Worm (Caenorhabditis elegans) whole organism, L2 larva: Measurements from ENCODE around the gene sid-5.

Experiments used
- nhr-77 ChIP-seq: fragments of 150-350 bp; optimal IDR thresholded peaks from 2 replicates; lab custom pipeline; 2014; ENCODE audit warnings: missing biosample characterization, missing genetic modification characterization
- unc-39 ChIP-seq: fragments of 150-350 bp; optimal IDR thresholded peaks from 2 replicates; lab custom pipeline; 2014; ENCODE audit warnings: missing biosample characterization, missing genetic modification characterization
- unc-55 ChIP-seq: fragments of 150-350 bp; sonication (generic microtip); optimal IDR thresholded peaks from 3 replicates; lab custom pipeline; 2014; ENCODE audit warnings: missing biosample characterization, missing genetic modification reagents, missing genetic modification characterization
- ztf-11 ChIP-seq: sonication (generic microtip); optimal IDR thresholded peaks from 2 replicates; lab custom pipeline; 2017; ENCODE audit warnings: missing biosample characterization, missing genetic modification characterization

ce11 chrX:6867707-6868106, 36.8 kb upstream of the sid-5 start:
- no peak for TF ChIP-seq ztf-11 (tag; lab: Kevin White, UChicago)
- no peak for TF ChIP-seq nhr-77
- TF ChIP-seq unc-55 (GFP tag; lab: Kevin White, UChicago) = no peak
- TF ChIP-seq unc-39 = no peak
